Fruit fly (Drosophila melanogaster): ENCODE data around the gene dUTPase.

The dUTPase gene

DNA sequence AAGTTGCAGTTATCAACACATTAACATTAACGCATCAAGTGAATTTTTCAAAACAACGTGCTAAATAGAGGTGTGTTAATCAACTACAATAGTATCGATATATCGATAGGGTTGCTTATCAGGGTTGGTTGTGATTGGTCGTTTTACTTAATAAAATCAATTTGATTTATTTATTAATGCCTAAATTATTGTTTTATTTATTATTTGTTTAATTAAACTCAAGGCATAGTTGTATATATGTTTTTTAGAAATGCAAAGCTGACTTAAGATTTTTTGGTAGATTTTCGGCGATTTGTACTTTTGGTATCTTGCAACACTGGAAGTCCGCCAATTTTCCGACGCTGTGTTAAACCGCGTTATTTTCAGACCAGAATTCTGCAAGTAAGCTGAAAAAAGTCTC lies at the start of gene dUTPase, which contains the start of gene Art8:
dUTPase (plus strand) TSS at position 314 of the 400 bp plus-strand sequence.
Art8 (minus strand) TSS at position 88 of the 400 bp plus-strand sequence.
- no peak for TF ChIP-seq ttk (optimal IDR thresholded peaks at IDR 0.05)
- no peak for TF ChIP-seq Sin3A (optimal IDR thresholded peaks at IDR 0.05)
- TF ChIP-seq psq (optimal IDR thresholded peaks at IDR 0.05) = no peak
- TF ChIP-seq insv (optimal IDR thresholded peaks at IDR 0.05) = no peak
- no peak for TF ChIP-seq h (optimal IDR thresholded peaks at IDR 0.05)
- no peak for TF ChIP-seq Myc (optimal IDR thresholded peaks at IDR 0.05)

DNA sequence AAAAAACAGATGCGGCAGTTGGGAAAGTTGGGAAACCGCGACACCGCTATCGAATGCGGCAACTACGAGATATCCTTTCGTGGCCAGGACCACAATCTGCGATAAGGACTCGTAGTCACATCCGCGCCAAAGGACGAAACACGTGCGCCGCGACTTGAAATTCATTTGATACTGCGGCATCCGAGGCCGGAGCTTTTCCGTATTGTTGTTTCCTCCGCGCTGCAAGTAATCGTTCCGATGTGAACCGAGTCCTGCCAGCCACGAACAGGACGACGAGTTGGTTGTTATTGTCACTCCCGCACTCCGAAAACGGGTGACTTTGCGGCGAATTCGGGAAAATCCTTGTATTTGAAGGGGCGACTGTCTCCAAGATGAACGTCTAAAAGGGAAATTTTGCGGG lies 47.1 kb upstream of the dUTPase start, which contains the start of gene dpr2:
dpr2 (minus strand) TSS at position 175 of the 400 bp plus-strand sequence.
- TF ChIP-seq insv (optimal IDR thresholded peaks at IDR 0.05) = no peak
- TF ChIP-seq Myc (optimal IDR thresholded peaks at IDR 0.05) = no peak
- no peak for TF ChIP-seq Sin3A (optimal IDR thresholded peaks at IDR 0.05)

DNA sequence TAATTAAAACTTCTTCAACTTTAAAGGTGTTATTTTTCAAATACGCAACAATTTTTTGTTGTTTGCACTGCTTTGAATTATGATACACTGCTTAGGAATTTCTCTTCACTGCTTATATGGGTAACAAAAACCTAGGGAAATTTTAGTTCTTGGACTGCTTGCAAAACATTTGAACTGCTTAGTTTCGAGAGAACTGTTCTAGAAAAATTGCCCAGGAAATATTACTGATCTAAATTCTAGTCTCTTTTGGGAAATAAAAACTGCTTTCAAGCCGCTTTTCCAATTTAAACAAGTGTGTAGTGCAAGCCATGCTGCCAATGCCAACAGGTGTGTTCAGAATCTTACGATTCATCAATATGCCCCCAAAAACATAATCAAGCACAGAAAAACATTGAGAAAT lies 46.6 kb upstream of the dUTPase start:
- TF ChIP-seq h (optimal IDR thresholded peaks at IDR 0.05) = no peak
- no peak for TF ChIP-seq Sin3A (optimal IDR thresholded peaks at IDR 0.05)
- no peak for TF ChIP-seq psq (optimal IDR thresholded peaks at IDR 0.05)
- TF ChIP-seq ttk (optimal IDR thresholded peaks at IDR 0.05) = no peak
- TF ChIP-seq Myc (optimal IDR thresholded peaks at IDR 0.05) = no peak
- no peak for TF ChIP-seq insv (optimal IDR thresholded peaks at IDR 0.05)

DNA sequence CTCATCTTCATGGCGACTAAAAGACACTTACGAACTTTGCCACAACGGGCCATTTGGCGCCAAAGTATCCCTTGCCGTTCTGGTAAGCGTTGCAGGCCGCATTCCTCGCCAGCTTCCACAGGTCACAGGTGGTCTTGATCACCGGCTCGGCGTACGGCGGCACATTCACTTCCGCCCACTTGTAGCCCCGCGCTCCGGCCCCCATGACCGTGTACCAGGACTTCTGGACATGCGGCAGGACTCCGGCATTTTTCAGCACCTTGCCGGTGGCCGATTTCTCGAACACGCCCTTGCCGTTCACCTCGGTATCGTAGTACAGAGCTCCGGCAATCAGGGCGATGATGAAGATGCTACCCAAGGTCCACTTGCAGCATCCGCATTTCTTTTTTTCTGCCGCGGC lies 45.1 kb upstream of the dUTPase start:
- TF ChIP-seq Myc (optimal IDR thresholded peaks at IDR 0.05) (no peak), psq (optimal IDR thresholded peaks at IDR 0.05) (no peak), insv (optimal IDR thresholded peaks at IDR 0.05) (no peak), h (optimal IDR thresholded peaks at IDR 0.05) (no peak), ttk (optimal IDR thresholded peaks at IDR 0.05) (no peak), Sin3A (optimal IDR thresholded peaks at IDR 0.05) (no peak)

DNA sequence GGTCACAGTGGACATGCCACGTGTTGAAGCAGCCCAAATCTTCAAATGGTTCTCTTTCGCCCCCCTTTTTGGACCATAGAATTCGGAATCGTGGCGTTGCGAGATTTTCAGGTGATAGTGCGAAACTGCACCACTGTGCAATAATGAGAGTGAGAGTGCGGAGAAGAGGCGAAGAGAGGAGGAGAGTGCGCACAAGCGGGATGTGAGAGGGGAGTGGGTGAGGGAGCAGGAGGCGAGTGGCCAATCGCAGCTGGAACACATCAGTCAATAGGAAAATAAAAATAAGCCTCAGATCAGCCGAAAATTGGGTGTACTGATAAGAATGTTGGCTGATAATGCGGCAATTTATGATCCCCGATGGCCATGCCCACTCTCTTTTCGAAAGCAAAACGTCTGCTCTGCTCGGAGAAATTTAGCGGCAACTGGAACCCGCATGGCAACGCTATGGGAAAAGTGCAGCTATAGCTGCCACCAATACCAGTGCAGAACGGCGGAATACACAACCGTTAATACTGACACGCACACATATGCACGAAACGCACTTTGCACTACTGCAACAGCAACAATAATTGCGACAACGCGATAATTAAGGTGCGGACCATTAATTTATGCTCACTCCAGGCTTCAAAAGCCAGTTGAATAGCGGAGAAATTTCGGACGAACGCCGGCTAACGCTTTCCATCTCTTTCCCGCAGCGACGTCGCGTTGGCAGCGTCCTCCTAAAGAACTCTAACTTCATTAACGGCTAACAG lies 43.7 kb upstream of the dUTPase start:
- TF ChIP-seq h (optimal IDR thresholded peaks at IDR 0.05) (no peak), insv (optimal IDR thresholded peaks at IDR 0.05) (no peak), ttk (optimal IDR thresholded peaks at IDR 0.05) (no peak), psq (optimal IDR thresholded peaks at IDR 0.05) (no peak), Myc (optimal IDR thresholded peaks at IDR 0.05) (no peak), Sin3A (optimal IDR thresholded peaks at IDR 0.05) (no peak)

DNA sequence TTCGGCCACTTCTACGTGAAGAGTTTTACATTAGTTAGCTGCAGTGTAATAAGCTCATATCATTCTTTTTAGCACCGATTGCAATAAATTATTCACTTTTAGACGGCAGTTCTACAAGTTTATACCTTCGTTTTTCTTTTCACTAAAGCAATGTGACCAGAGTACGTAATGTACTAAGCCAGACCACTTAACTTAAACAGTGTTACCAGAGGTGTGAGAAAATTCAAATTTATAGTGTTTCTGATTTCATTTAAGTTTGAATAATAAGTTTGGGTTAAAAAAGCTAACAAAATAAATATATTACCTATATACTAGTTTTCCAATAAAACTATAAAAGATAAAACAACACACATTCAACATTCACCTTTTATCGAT lies 43.1 kb upstream of the dUTPase start:
- no peak for TF ChIP-seq Myc (optimal IDR thresholded peaks at IDR 0.05)
- TF ChIP-seq ttk (optimal IDR thresholded peaks at IDR 0.05) = no peak
- no peak for TF ChIP-seq Sin3A (optimal IDR thresholded peaks at IDR 0.05)
- TF ChIP-seq h (optimal IDR thresholded peaks at IDR 0.05) = no peak
- no peak for TF ChIP-seq insv (optimal IDR thresholded peaks at IDR 0.05)
- TF ChIP-seq psq (optimal IDR thresholded peaks at IDR 0.05) = no peak

DNA sequence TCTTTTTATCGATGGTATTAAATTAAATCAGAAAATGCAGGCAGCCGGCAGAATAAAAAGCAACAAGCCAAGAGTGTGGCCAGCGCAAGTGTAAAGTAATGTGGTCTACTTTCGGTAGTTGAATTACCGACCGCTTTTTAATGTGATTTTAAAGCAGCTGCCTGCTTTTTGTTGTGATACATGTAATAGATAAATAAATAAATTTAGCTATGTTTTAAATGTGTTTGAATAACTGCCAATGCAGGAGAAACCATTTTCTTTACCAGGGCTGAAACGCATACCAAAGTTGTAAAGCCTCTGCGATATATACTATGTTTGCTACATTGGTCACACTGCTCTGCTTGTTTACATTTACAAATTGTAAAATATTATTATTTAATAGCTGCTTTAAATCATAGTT lies 41.0 kb upstream of the dUTPase start, which contains the start of the genes Tmem214 and YL-1:
Tmem214 (minus strand) TSS at position 142 of the 400 bp plus-strand sequence.
YL-1 (plus strand) TSS at position 310 of the 400 bp plus-strand sequence.
- no peak for TF ChIP-seq insv (optimal IDR thresholded peaks at IDR 0.05)
- no peak for TF ChIP-seq Myc (optimal IDR thresholded peaks at IDR 0.05)
- no peak for TF ChIP-seq h (optimal IDR thresholded peaks at IDR 0.05)
- no peak for TF ChIP-seq psq (optimal IDR thresholded peaks at IDR 0.05)
- TF ChIP-seq Sin3A (optimal IDR thresholded peaks at IDR 0.05) = no peak
- no peak for TF ChIP-seq ttk (optimal IDR thresholded peaks at IDR 0.05)

DNA sequence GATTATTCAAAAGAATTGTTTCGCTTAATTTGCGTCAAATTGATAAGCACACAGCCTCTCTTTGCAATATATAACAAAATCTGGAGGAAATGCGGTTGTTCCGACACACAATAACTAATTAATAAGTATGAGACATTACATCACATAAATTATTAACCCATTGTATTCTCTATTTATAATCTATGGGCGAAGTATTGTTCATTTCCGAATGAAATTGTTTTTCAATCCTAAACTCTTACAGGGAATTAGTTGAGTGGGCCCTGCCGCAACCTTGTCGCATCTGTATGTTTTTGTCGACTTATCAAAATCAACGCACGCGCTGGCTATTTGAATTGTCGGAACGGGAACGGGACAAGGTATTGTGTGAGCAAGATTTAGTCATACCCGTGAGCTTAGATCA lies 38.9 kb upstream of the dUTPase start, which contains the start of gene CG16743:
CG16743 (plus strand) TSS at position 57 of the 400 bp plus-strand sequence.
- TF ChIP-seq insv (optimal IDR thresholded peaks at IDR 0.05) (no peak), ttk (optimal IDR thresholded peaks at IDR 0.05) (no peak), h (optimal IDR thresholded peaks at IDR 0.05) (no peak), psq (optimal IDR thresholded peaks at IDR 0.05) (no peak), Myc (optimal IDR thresholded peaks at IDR 0.05) (no peak), Sin3A (optimal IDR thresholded peaks at IDR 0.05) (no peak)

DNA sequence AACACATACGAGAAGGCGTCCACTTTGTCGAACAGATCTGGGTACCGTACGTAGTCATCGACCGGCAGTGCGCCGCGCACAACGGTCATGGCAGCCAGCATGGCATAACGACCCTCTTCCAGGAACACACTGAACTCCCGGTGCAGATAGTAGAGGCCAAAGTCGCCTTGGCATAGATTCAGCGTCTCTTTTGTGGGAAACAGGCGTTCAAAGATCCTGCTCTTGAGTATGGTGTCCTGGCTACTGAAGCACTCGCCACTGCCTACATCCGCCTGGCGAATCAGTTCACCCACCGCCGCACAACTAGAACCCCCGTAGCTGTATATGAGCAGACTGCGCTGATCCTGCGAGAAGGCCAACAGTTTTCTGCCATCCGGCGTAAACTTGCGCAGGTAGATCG lies 36.5 kb upstream of the dUTPase start:
- no peak for TF ChIP-seq h (optimal IDR thresholded peaks at IDR 0.05)
- TF ChIP-seq ttk (optimal IDR thresholded peaks at IDR 0.05) = no peak
- no peak for TF ChIP-seq Sin3A (optimal IDR thresholded peaks at IDR 0.05)
- TF ChIP-seq Myc (optimal IDR thresholded peaks at IDR 0.05) = no peak
- TF ChIP-seq insv (optimal IDR thresholded peaks at IDR 0.05) = no peak
- TF ChIP-seq psq (optimal IDR thresholded peaks at IDR 0.05) = no peak

DNA sequence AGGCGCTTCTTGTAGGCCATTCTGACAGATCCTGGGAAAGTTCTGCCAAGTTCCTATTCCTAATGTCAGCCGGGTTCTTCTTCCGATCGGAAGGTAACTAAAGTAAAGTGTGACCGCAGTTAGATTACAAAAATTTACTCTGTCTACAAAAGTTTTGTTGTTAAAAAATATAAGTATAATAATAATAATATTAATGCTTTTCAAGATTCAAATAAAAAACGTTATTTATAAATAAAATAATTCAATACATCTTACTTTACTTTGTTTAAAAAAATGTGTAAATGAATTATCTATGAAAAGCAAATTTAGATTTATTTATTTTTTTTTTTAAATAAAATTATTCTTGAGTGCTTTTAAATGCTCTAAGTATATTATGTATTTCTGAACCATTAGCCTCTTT lies 35.9 kb upstream of the dUTPase start, which contains the start of gene abo:
abo (minus strand) TSS at position 101 of the 400 bp plus-strand sequence.
- TF ChIP-seq Myc (optimal IDR thresholded peaks at IDR 0.05) = no peak
- no peak for TF ChIP-seq insv (optimal IDR thresholded peaks at IDR 0.05)
- TF ChIP-seq ttk (optimal IDR thresholded peaks at IDR 0.05) = no peak
- TF ChIP-seq psq (optimal IDR thresholded peaks at IDR 0.05) = no peak
- no peak for TF ChIP-seq h (optimal IDR thresholded peaks at IDR 0.05)
- TF ChIP-seq Sin3A (optimal IDR thresholded peaks at IDR 0.05) = no peak

DNA sequence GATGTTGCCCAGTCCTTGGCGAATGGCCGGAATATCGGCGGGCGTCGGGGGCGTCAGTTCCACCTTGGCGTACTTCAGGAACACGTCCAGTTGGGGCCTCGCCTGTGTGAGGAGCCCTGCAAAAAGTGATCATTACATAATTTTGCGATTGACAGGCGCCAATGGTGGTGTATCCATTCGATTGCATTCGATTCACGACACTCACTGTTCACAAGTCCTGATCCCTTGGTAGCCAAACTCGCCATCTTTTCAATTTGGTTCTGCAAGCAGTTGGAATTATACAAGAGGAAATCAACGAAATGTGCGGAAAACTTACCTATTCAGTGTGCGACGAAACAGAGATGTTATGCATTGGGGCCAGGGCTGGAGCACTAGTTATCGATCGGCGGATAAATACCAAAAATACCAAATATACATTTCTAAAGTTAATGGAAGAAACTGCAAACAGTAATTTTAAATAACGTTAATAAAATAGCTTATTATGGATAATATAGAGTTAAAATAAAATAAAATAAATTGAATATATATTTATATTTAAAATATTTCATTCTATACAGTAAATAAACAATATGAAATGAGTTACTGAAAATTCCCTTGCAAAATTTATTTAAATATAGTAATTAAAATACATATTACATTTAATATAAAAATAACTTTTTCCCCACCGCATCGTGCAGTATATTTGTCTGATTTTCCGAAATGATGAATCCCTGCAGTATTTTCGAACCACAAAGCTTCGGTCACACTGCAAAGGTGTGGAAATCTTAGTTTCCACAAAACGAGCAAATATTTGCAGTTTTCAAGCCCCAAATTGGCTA lies 34.9 kb upstream of the dUTPase start, which contains the start of the genes ATPsynG and SCAR:
ATPsynG (minus strand) TSS at position 354 of the 818 bp plus-strand sequence.
SCAR (plus strand) TSS at position 727 of the 818 bp plus-strand sequence.
- TF ChIP-seq Myc (optimal IDR thresholded peaks at IDR 0.05) (no peak), h (optimal IDR thresholded peaks at IDR 0.05) (no peak), ttk (optimal IDR thresholded peaks at IDR 0.05) (no peak), insv (optimal IDR thresholded peaks at IDR 0.05) (no peak), psq (optimal IDR thresholded peaks at IDR 0.05) (no peak), Sin3A (optimal IDR thresholded peaks at IDR 0.05) (no peak)

Measured in Kc167 (cell line).